Worm (Caenorhabditis elegans) whole organism, L2 larva: ENCODE results near the gene gly-6.
"Not testable (repeated sequence)": the region's sequence is repeated elsewhere in the genome, so short reads cannot be mapped to it uniquely, and the experiment has no call there.

Experiments
- C34F6.9 ChIP-seq: fragments of 150-350 bp; optimal IDR thresholded peaks from 2 replicates; lab custom pipeline; 2014; ENCODE audit warnings: missing biosample characterization, missing genetic modification characterization
- F13H6.1 ChIP-seq: sonication (generic microtip); optimal IDR thresholded peaks from 2 replicates; lab custom pipeline; 2016; ENCODE audit warnings: missing genetic modification characterization, missing compliant biosample characterization
- Y55F3AM.14 ChIP-seq: fragments of 200-800 bp; sonication (Bioruptor generic); optimal IDR thresholded peaks from 2 replicates; lab custom pipeline; 2018; ENCODE audit warnings: mild to moderate bottlenecking, missing genetic modification characterization, missing compliant biosample characterization
- aly-2 ChIP-seq: fragments of 150-350 bp; optimal IDR thresholded peaks from 2 replicates; lab custom pipeline; 2014; ENCODE audit warnings: missing biosample characterization, missing genetic modification characterization
- blmp-1 ChIP-seq: sonication (generic microtip); optimal IDR thresholded peaks from 2 replicates; lab custom pipeline; 2017; ENCODE audit warnings: missing genetic modification characterization, mild to moderate bottlenecking, missing compliant biosample characterization, antibody characterized with exemption, moderate library complexity; ENCODE audit not compliant: insufficient read depth
- ceh-16 ChIP-seq: fragments of 150-350 bp; optimal IDR thresholded peaks from 2 replicates; lab custom pipeline; 2014; ENCODE audit warnings: missing biosample characterization, missing genetic modification characterization
- crh-2 ChIP-seq: sonication (generic microtip); optimal IDR thresholded peaks from 2 replicates; lab custom pipeline; 2017; ENCODE audit warnings: missing biosample characterization, missing genetic modification characterization
- egl-27 ChIP-seq: sonication (generic microtip); optimal IDR thresholded peaks from 3 replicates; lab custom pipeline; 2017; ENCODE audit warnings: missing biosample characterization, missing genetic modification reagents, missing genetic modification characterization
- fos-1 ChIP-seq: fragments of 150-350 bp; optimal IDR thresholded peaks from 2 replicates; lab custom pipeline; 2014; ENCODE audit warnings: missing biosample characterization, missing genetic modification characterization
- gmeb-1 ChIP-seq: fragments of 150-350 bp; optimal IDR thresholded peaks from 2 replicates; lab custom pipeline; 2014; ENCODE audit warnings: missing biosample characterization, missing genetic modification characterization
- lin-11 ChIP-seq: fragments of 150-350 bp; sonication (generic microtip); optimal IDR thresholded peaks from 2 replicates; lab custom pipeline; 2014; ENCODE audit warnings: missing biosample characterization, missing genetic modification characterization, inconsistent platforms, mixed read lengths
- lin-13 ChIP-seq: fragments of 150-350 bp; optimal IDR thresholded peaks from 2 replicates; lab custom pipeline; 2014; ENCODE audit warnings: missing biosample characterization, missing genetic modification reagents, missing genetic modification characterization
- lsy-2 ChIP-seq, 2 experiments: fragments of 150-350 bp in 1 of 2; sonication (generic microtip) in 1 of 2; optimal IDR thresholded peaks; 2 replicates each; lab custom pipeline; 2014 to 2017; ENCODE audit warnings: missing biosample characterization in 2 of 2, missing genetic modification characterization in 2 of 2
- mab-5 ChIP-seq: fragments of 150-350 bp; optimal IDR thresholded peaks from 2 replicates; lab custom pipeline; 2014; ENCODE audit warnings: missing biosample characterization, missing genetic modification characterization
- mbf-1 ChIP-seq: sonication (generic microtip); optimal IDR thresholded peaks from 2 replicates; lab custom pipeline; 2017; ENCODE audit warnings: missing biosample characterization, missing genetic modification characterization
- mdl-1 ChIP-seq, 2 experiments: fragments of 150-350 bp in 1 of 2; sonication (generic microtip) in 1 of 2; optimal IDR thresholded peaks; 2 replicates each; lab custom pipeline; 2017; ENCODE audit warnings: missing biosample characterization in 2 of 2, missing genetic modification characterization in 2 of 2
- nhr-10 ChIP-seq: sonication (generic microtip); optimal IDR thresholded peaks from 2 replicates; lab custom pipeline; 2017; ENCODE audit warnings: missing biosample characterization, missing genetic modification characterization
- nhr-11 ChIP-seq: fragments of 150-350 bp; optimal IDR thresholded peaks from 2 replicates; lab custom pipeline; 2014; ENCODE audit warnings: missing biosample characterization, missing genetic modification characterization
- nhr-12 ChIP-seq: fragments of 150-350 bp; optimal IDR thresholded peaks from 2 replicates; lab custom pipeline; 2014; ENCODE audit warnings: missing biosample characterization, missing genetic modification characterization
- nhr-129 ChIP-seq: fragments of 150-350 bp; optimal IDR thresholded peaks from 2 replicates; lab custom pipeline; 2014; ENCODE audit warnings: missing biosample characterization, missing genetic modification characterization
- nhr-21 ChIP-seq: fragments of 150-350 bp; optimal IDR thresholded peaks from 2 replicates; lab custom pipeline; 2014; ENCODE audit warnings: missing biosample characterization, missing genetic modification characterization
- nhr-25 ChIP-seq: fragments of 150-350 bp; sonication (generic microtip); optimal IDR thresholded peaks from 3 replicates; lab custom pipeline; 2014; ENCODE audit warnings: missing biosample characterization, missing genetic modification characterization
- nhr-6 ChIP-seq: fragments of 150-350 bp; optimal IDR thresholded peaks from 2 replicates; lab custom pipeline; 2014; ENCODE audit warnings: missing biosample characterization, missing genetic modification characterization
- peb-1 ChIP-seq: fragments of 150-350 bp; optimal IDR thresholded peaks from 2 replicates; lab custom pipeline; 2014; ENCODE audit warnings: missing biosample characterization, missing genetic modification characterization
- sem-4 ChIP-seq: fragments of 150-350 bp; optimal IDR thresholded peaks from 2 replicates; lab custom pipeline; 2014; ENCODE audit warnings: missing biosample characterization, missing genetic modification reagents, missing genetic modification characterization
- skn-1 ChIP-seq: sonication (generic microtip); optimal IDR thresholded peaks from 2 replicates; lab custom pipeline; 2017; ENCODE audit warnings: missing biosample characterization, missing genetic modification characterization
- sma-3 ChIP-seq: sonication (generic microtip); optimal IDR thresholded peaks from 2 replicates; lab custom pipeline; 2016; ENCODE audit warnings: missing genetic modification reagents, missing genetic modification characterization, missing compliant biosample characterization
- sma-9 ChIP-seq, 2 experiments: fragments of 150-350 bp in 1 of 2; sonication (generic microtip) in 1 of 2; optimal IDR thresholded peaks; 2 replicates each; lab custom pipeline; 2014 to 2016; ENCODE audit warnings: missing genetic modification characterization in 2 of 2, mild to moderate bottlenecking in 1 of 2, missing biosample characterization in 1 of 2, missing compliant biosample characterization in 1 of 2, missing genetic modification reagents in 1 of 2, moderate library complexity in 1 of 2
- snpc-4 ChIP-seq: fragments of 150-350 bp; optimal IDR thresholded peaks from 2 replicates; lab custom pipeline; 2014; ENCODE audit warnings: missing biosample characterization, missing genetic modification characterization
- unc-39 ChIP-seq: fragments of 150-350 bp; optimal IDR thresholded peaks from 2 replicates; lab custom pipeline; 2014; ENCODE audit warnings: missing biosample characterization, missing genetic modification characterization
- unc-55 ChIP-seq: fragments of 150-350 bp; sonication (generic microtip); optimal IDR thresholded peaks from 3 replicates; lab custom pipeline; 2014; ENCODE audit warnings: missing biosample characterization, missing genetic modification reagents, missing genetic modification characterization
- zag-1 ChIP-seq: fragments of 150-350 bp; optimal IDR thresholded peaks from 2 replicates; lab custom pipeline; 2014; ENCODE audit warnings: missing biosample characterization, missing genetic modification characterization
- ztf-1 ChIP-seq: fragments of 200-800 bp; sonication (Bioruptor generic); conservative IDR thresholded peaks from 2 replicates; pipeline ENCODE4 v1.3.6; 2022; ENCODE audit warnings: missing genetic modification characterization, missing compliant biosample characterization

The gly-6 gene

ce11 chrIII:4330984-4331383 is at the start of gene gly-6:
Gene gly-6 (minus strand): TSS chrIII:4331228.
- TF ChIP-seq nhr-25 (tag; lab: Kevin White, UChicago), result peak; percentile 61
- no peak for TF ChIP-seq ztf-1
- TF ChIP-seq, all 48 proteins: peak for 1

ce11 chrIII:4379717-4380116 is 48.7 kb upstream of the gly-6 start, which contains the start of gene B0284.3:
Gene B0284.3 (minus strand): TSS chrIII:4379817.
- TF ChIP-seq blmp-1 (no peak), nhr-11 (tag; lab: Kevin White, UChicago) (no peak), fos-1 (tag; lab: Kevin White, UChicago) (no peak), crh-2 (no peak), unc-55 (no peak), nhr-12 (no peak), lin-11 (tag; lab: Kevin White, UChicago) (no peak), snpc-4 (no peak), egl-27 (tag; lab: Kevin White, UChicago) (no peak), sma-9 (GFP tag; optimal IDR thresholded peaks at IDR 0.05; lab: Kevin White, UChicago) (no peak), sma-9 (tag; optimal IDR thresholded peaks at IDR 0.05; lab: Kevin White, UChicago) (no peak), zag-1 (tag; lab: Kevin White, UChicago) (no peak), skn-1 (no peak), mab-5 (tag; lab: Kevin White, UChicago) (no peak), C34F6.9 (tag; lab: Kevin White, UChicago) (no peak)

- TF ChIP-seq nhr-129 (tag; lab: Kevin White, UChicago) (peak; percentile 46), F13H6.1 (tag; lab: Kevin White, UChicago) (peak; percentile 53), unc-55 (peak; percentile 34), lsy-2 (tag; optimal IDR thresholded peaks at IDR 0.05; lab: Kevin White, UChicago) (peak in 1 of 2 experiments; percentile 62), mbf-1 (peak; percentile 26), ceh-16 (tag; lab: Kevin White, UChicago) (peak; percentile 9), nhr-6 (tag; lab: Kevin White, UChicago) (peak; percentile 25), nhr-25 (tag; lab: Kevin White, UChicago) (peak; percentile 47), nhr-21 (tag; lab: Kevin White, UChicago) (peak; percentile 63), sma-9 (GFP tag; optimal IDR thresholded peaks at IDR 0.05; lab: Kevin White, UChicago) (peak; percentile 33), gmeb-1 (tag; lab: Kevin White, UChicago) (peak; percentile 35), lin-13 (peak; percentile 65), C34F6.9 (tag; lab: Kevin White, UChicago) (peak; percentile 20), Y55F3AM.14 (GFP tag; lab: Kevin White, UChicago) (peak; percentile 32), crh-2 (peak; percentile 56), sma-3 (GFP tag; lab: Kevin White, UChicago) (peak; percentile 58), sem-4 (peak; percentile 8), fos-1 (tag; lab: Kevin White, UChicago) (peak; percentile 62)
- not testable (repeated sequence) for TF ChIP-seq sma-9 (tag; optimal IDR thresholded peaks at IDR 0.05; lab: Kevin White, UChicago)
Measured at ce11 chrIII:4378600-4379293, 47.7 kb upstream of the gly-6 start.

ce11 chrIII:4374854-4375253 is 43.8 kb upstream of the gly-6 start, which contains the start of gene pals-26:
Gene pals-26 (plus strand): TSS chrIII:4375154.
- TF ChIP-seq Y55F3AM.14 (GFP tag; lab: Kevin White, UChicago) (no peak), nhr-129 (tag; lab: Kevin White, UChicago) (no peak), ceh-16 (tag; lab: Kevin White, UChicago) (no peak), nhr-11 (tag; lab: Kevin White, UChicago) (no peak), mdl-1 (tag; optimal IDR thresholded peaks at IDR 0.05; lab: Kevin White, UChicago) (no peak), lsy-2 (tag; optimal IDR thresholded peaks at IDR 0.05; lab: Kevin White, UChicago) (no peak), nhr-10 (no peak), gmeb-1 (tag; lab: Kevin White, UChicago) (no peak), unc-39 (tag; lab: Kevin White, UChicago) (no peak), peb-1 (tag; lab: Kevin White, UChicago) (no peak), unc-55 (no peak), fos-1 (tag; lab: Kevin White, UChicago) (no peak), sma-9 (GFP tag; optimal IDR thresholded peaks at IDR 0.05; lab: Kevin White, UChicago) (no peak), sma-9 (tag; optimal IDR thresholded peaks at IDR 0.05; lab: Kevin White, UChicago) (no peak), aly-2 (tag; lab: Kevin White, UChicago) (no peak)
- TF ChIP-seq, all 48 proteins: peak for 0
